Fruit fly (Drosophila melanogaster) whole organism: ENCODE data around the gene Muc68Ca.

Experiments
- CG8478 ChIP-seq: fragments of >200 bp; optimal IDR thresholded peaks from 2 replicates; lab custom pipeline; 2018; ENCODE audit warnings: inconsistent platforms
- Dll ChIP-seq: fragments of >200 bp; optimal IDR thresholded peaks from 2 replicates; lab custom pipeline; 2017
- EcR ChIP-seq, 2 experiments: fragments of >200 bp; optimal IDR thresholded peaks; 2 replicates each; lab custom pipeline; 2017; ENCODE audit warnings: missing biosample characterization in 2 of 2, missing genetic modification characterization in 2 of 2, missing genetic modification reagents in 2 of 2
- pan ChIP-seq: fragments of >200 bp; optimal IDR thresholded peaks from 2 replicates; lab custom pipeline; 2017
- psq ChIP-seq: fragments of >200 bp; optimal IDR thresholded peaks from 2 replicates; lab custom pipeline; 2017
- usp ChIP-seq: fragments of >200 bp; optimal IDR thresholded peaks from 2 replicates; lab custom pipeline; 2017; ENCODE audit warnings: missing biosample characterization, missing genetic modification characterization, mixed read lengths

DNA sequence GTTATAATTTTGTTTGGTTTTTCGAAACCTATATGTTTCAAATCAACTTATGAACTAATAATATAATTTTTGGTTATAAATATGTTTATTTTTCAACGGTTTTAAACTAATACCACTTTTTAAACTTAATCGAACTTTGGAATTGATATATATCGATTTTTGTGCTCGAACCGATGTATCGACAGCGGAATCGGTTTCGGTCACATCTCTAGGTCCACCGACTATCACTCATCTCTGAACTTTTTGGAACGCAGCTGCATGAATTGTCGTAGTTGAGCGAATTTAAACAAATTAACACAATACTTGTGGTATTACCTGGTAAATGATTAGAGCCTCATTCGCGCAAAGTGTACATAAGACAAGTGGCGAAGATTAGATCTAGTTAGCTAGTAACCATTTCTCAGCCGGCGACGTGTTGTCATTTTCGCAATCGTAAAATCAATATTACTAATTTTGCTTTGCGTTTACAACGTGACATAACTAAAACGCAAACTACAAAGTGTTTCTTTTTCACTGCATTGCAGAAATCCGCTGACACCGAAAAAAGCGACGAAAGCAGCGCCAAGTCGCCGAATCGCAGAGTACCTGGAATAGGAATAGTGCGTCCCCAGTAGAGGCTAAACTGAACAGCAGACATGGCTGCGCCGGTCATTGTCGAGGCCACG lies 8.1 kb upstream of the Muc68Ca start, which contains the start of gene Apt1:
- TF ChIP-seq psq (lab: Kevin White, UChicago): no peak
- TF ChIP-seq CG8478: no peak
- no peak for TF ChIP-seq EcR (GFP tag; optimal IDR thresholded peaks at IDR 0.05; lab: Kevin White, UChicago)
- TF ChIP-seq Dll: no peak
- TF ChIP-seq pan: no peak
- TF ChIP-seq usp (GFP tag; lab: Kevin White, UChicago): no peak
